Worm (Caenorhabditis elegans): Measurements from ENCODE around the gene vps-16.

- TF ChIP-seq ama-1 (optimal IDR thresholded peaks at IDR 0.05) (no peak), fkh-10 (GFP tag; optimal IDR thresholded peaks at IDR 0.05) (no peak), skn-1 (tag; optimal IDR thresholded peaks at IDR 0.05) (no peak), isw-1 (GFP tag; IDR thresholded peaks at IDR 0.05) (no peak), pqm-1 (tag; optimal IDR thresholded peaks at IDR 0.05) (no peak), dpl-1 (GFP tag; optimal IDR thresholded peaks at IDR 0.05) (no peak), snpc-4 (tag; optimal IDR thresholded peaks at IDR 0.05) (no peak), nhr-11 (tag; optimal IDR thresholded peaks at IDR 0.05) (no peak), lin-39 (tag; optimal IDR thresholded peaks at IDR 0.05) (no peak), pag-3 (tag; optimal IDR thresholded peaks at IDR 0.05; ENCODE audit: borderline replicate concordance, insufficient read depth) (no peak), ets-5 (GFP tag; IDR thresholded peaks at IDR 0.05) (no peak)
These were observed 3.3 kb downstream of the vps-16 start, which contains the start of gene C05D11.1 for ce11 chrIII:6436308-6436707.
